Fruit fly (Drosophila melanogaster) whole organism, embryonic: Measurements from ENCODE around the gene Iris.

Experiments used
- Ada2b ChIP-seq: fragments of 200-800 bp; sonication (Bioruptor generic); IDR thresholded peaks from 2 replicates; pipeline ENCODE4 v1.3.6; 2022; ENCODE audit warnings: missing biosample characterization, missing genetic modification characterization
- Antp ChIP-seq: fragments of 200-800 bp; sonication (Bioruptor generic); optimal IDR thresholded peaks from 3 replicates; lab custom pipeline; 2016; ENCODE audit warnings: missing biosample characterization, missing genetic modification characterization
- Asciz ChIP-seq: fragments of 200-800 bp; sonication (Bioruptor generic); optimal IDR thresholded peaks from 2 replicates; lab custom pipeline; 2017; ENCODE audit warnings: missing biosample characterization, mild to moderate bottlenecking, missing genetic modification characterization, missing genetic modification reagents
- CG10462 ChIP-seq: fragments of 200-800 bp; sonication (Bioruptor generic); optimal IDR thresholded peaks from 2 replicates; lab custom pipeline; 2016; ENCODE audit warnings: missing biosample characterization, missing genetic modification characterization
- CG10543 ChIP-seq: fragments of 200-800 bp; sonication (Bioruptor generic); optimal IDR thresholded peaks from 3 replicates; lab custom pipeline; 2017; ENCODE audit warnings: missing biosample characterization, mild to moderate bottlenecking, missing genetic modification characterization, moderate library complexity
- CG10959 ChIP-seq: fragments of 200-800 bp; sonication (Bioruptor generic); IDR thresholded peaks from 2 replicates; pipeline ENCODE4 v1.3.6; 2022; ENCODE audit warnings: missing biosample characterization, missing genetic modification characterization
- CG11085 ChIP-seq: fragments of 200-800 bp; sonication (Bioruptor generic); IDR thresholded peaks from 2 replicates; pipeline ENCODE4 v1.3.6; 2022; ENCODE audit warnings: missing biosample characterization, missing genetic modification characterization
- CG12071 ChIP-seq: fragments of 200-800 bp; sonication (Bioruptor generic); optimal IDR thresholded peaks from 3 replicates; lab custom pipeline; 2018; ENCODE audit warnings: missing biosample characterization, mild to moderate bottlenecking, missing genetic modification characterization
- CG12219 ChIP-seq: fragments of 200-800 bp; sonication (Bioruptor generic); optimal IDR thresholded peaks from 3 replicates; lab custom pipeline; 2018; ENCODE audit warnings: missing biosample characterization, mild to moderate bottlenecking, missing genetic modification characterization
- CG17359 ChIP-seq: fragments of 200-800 bp; sonication (Bioruptor generic); optimal IDR thresholded peaks from 3 replicates; lab custom pipeline; 2018; ENCODE audit warnings: missing biosample characterization, mild to moderate bottlenecking, missing genetic modification characterization, moderate library complexity
- CG30403 ChIP-seq: fragments of 200-800 bp; sonication (Bioruptor generic); optimal IDR thresholded peaks from 3 replicates; lab custom pipeline; 2016; ENCODE audit warnings: missing biosample characterization, missing genetic modification characterization
- CG31441 ChIP-seq: fragments of 200-800 bp; sonication (Bioruptor generic); IDR thresholded peaks from 2 replicates; pipeline ENCODE4 v1.3.6; 2022; ENCODE audit warnings: missing biosample characterization, missing genetic modification characterization
- CG32532 ChIP-seq: fragments of 200-800 bp; sonication (Bioruptor generic); IDR thresholded peaks from 2 replicates; pipeline ENCODE4 v1.3.6; 2022; ENCODE audit warnings: missing biosample characterization, missing genetic modification characterization
- CG43689 ChIP-seq: fragments of 200-800 bp; sonication (Bioruptor generic); IDR thresholded peaks from 2 replicates; pipeline ENCODE4 v1.3.6; 2022; ENCODE audit warnings: missing biosample characterization, missing genetic modification characterization
- CG4404 ChIP-seq: fragments of 200-800 bp; sonication (Bioruptor generic); IDR thresholded peaks from 2 replicates; pipeline ENCODE4 v1.3.6; 2022; ENCODE audit warnings: missing biosample characterization, missing genetic modification characterization
- CG6689 ChIP-seq: fragments of 200-800 bp; sonication (Bioruptor generic); IDR thresholded peaks from 2 replicates; pipeline ENCODE4 v1.3.6; 2022; ENCODE audit warnings: missing biosample characterization, missing genetic modification characterization
- CG9817 ChIP-seq: fragments of 200-800 bp; sonication (Bioruptor generic); optimal IDR thresholded peaks from 2 replicates; lab custom pipeline; 2018; ENCODE audit warnings: missing biosample characterization, mild to moderate bottlenecking, missing genetic modification characterization, moderate library complexity
- CTCF ChIP-seq: fragments of 200-800 bp; sonication (Bioruptor generic); optimal IDR thresholded peaks from 2 replicates; lab custom pipeline; 2017; ENCODE audit warnings: missing biosample characterization, mild to moderate bottlenecking, missing genetic modification characterization, moderate library complexity
- Deaf1 ChIP-seq: fragments of 200-800 bp; optimal IDR thresholded peaks from 3 replicates; lab custom pipeline; 2019; ENCODE audit warnings: missing biosample characterization, mild to moderate bottlenecking, missing genetic modification characterization, moderate library complexity
- Drgx ChIP-seq: fragments of 200-800 bp; sonication (Bioruptor generic); IDR thresholded peaks from 2 replicates; pipeline ENCODE4 v1.3.6; 2022; ENCODE audit warnings: missing biosample characterization, missing genetic modification characterization
- E2f1 ChIP-seq: fragments of 200-800 bp; sonication (Bioruptor generic); IDR thresholded peaks from 2 replicates; pipeline ENCODE4 v1.3.6; 2022; ENCODE audit warnings: missing biosample characterization, missing genetic modification characterization
- HHEX ChIP-seq: fragments of 200-800 bp; sonication (Bioruptor generic); optimal IDR thresholded peaks from 3 replicates; lab custom pipeline; 2017; ENCODE audit warnings: missing biosample characterization, mild to moderate bottlenecking, missing genetic modification characterization, missing genetic modification reagents
- HLHmδ ChIP-seq: fragments of 200-800 bp; sonication (Bioruptor generic); optimal IDR thresholded peaks from 2 replicates; lab custom pipeline; 2018; ENCODE audit warnings: missing biosample characterization, mild to moderate bottlenecking, missing genetic modification characterization, moderate library complexity
- Hey ChIP-seq: fragments of 200-800 bp; sonication (Bioruptor generic); optimal IDR thresholded peaks from 3 replicates; lab custom pipeline; 2018; ENCODE audit warnings: missing biosample characterization, mild to moderate bottlenecking, missing genetic modification characterization
- HmgD ChIP-seq: fragments of 200-800 bp; sonication (Bioruptor generic); optimal IDR thresholded peaks from 3 replicates; lab custom pipeline; 2016; ENCODE audit warnings: missing biosample characterization, missing genetic modification characterization
- Med ChIP-seq: fragments of 200-800 bp; sonication (Bioruptor generic); peaks from one replicate; lab custom pipeline; 2016; ENCODE audit warnings: missing biosample characterization, missing genetic modification characterization, mild to moderate bottlenecking, inconsistent platforms, moderate library complexity
- NC2β ChIP-seq: fragments of 200-800 bp; sonication (Bioruptor generic); optimal IDR thresholded peaks from 2 replicates; lab custom pipeline; 2016; ENCODE audit warnings: missing biosample characterization, missing genetic modification characterization
- Oli ChIP-seq: fragments of 200-800 bp; sonication (Bioruptor generic); optimal IDR thresholded peaks from 2 replicates; lab custom pipeline; 2018; ENCODE audit warnings: missing biosample characterization, mild to moderate bottlenecking, missing genetic modification characterization, moderate library complexity
- Sox102F ChIP-seq: fragments of 200-800 bp; sonication (Bioruptor generic); optimal IDR thresholded peaks from 2 replicates; lab custom pipeline; 2018; ENCODE audit warnings: missing biosample characterization, mild to moderate bottlenecking, missing genetic modification characterization, moderate library complexity
- Sry-β ChIP-seq: fragments of 200-800 bp; sonication (Bioruptor generic); optimal IDR thresholded peaks from 2 replicates; lab custom pipeline; 2018; ENCODE audit warnings: missing biosample characterization, mild to moderate bottlenecking, missing genetic modification characterization, moderate library complexity
- Sry-δ ChIP-seq: fragments of 200-800 bp; sonication (Bioruptor generic); optimal IDR thresholded peaks from 2 replicates; lab custom pipeline; 2016; ENCODE audit warnings: missing biosample characterization, missing genetic modification characterization
- Ssrp ChIP-seq: fragments of 200-800 bp; sonication (Bioruptor generic); optimal IDR thresholded peaks from 2 replicates; lab custom pipeline; 2018; ENCODE audit warnings: missing biosample characterization, mild to moderate bottlenecking, missing genetic modification characterization, moderate library complexity
- Usf ChIP-seq: fragments of 200-800 bp; sonication (Bioruptor generic); optimal IDR thresholded peaks from 2 replicates; lab custom pipeline; 2017; ENCODE audit warnings: missing genotype, missing biosample characterization, missing genetic modification characterization
- YL-1 ChIP-seq: fragments of 200-800 bp; sonication (Bioruptor generic); optimal IDR thresholded peaks from 3 replicates; lab custom pipeline; 2017; ENCODE audit warnings: missing biosample characterization, mild to moderate bottlenecking, missing genetic modification characterization
- al ChIP-seq: fragments of 200-800 bp; sonication (Bioruptor generic); IDR thresholded peaks from 2 replicates; pipeline ENCODE4 v1.3.6; 2022; ENCODE audit warnings: missing biosample characterization, missing genetic modification characterization
- ara ChIP-seq: fragments of 200-800 bp; sonication (Bioruptor generic); IDR thresholded peaks from 2 replicates; pipeline ENCODE4 v1.3.6; 2022; ENCODE audit warnings: missing biosample characterization, missing genetic modification characterization
- ash1 ChIP-seq: fragments of 200-800 bp; sonication (Bioruptor generic); optimal IDR thresholded peaks from 2 replicates; lab custom pipeline; 2018; ENCODE audit warnings: missing biosample characterization, mild to moderate bottlenecking, missing genetic modification characterization
- btn ChIP-seq: fragments of 200-800 bp; sonication (Bioruptor generic); optimal IDR thresholded peaks from 2 replicates; lab custom pipeline; 2016; ENCODE audit warnings: missing biosample characterization, missing genetic modification characterization
- chm ChIP-seq: fragments of 200-800 bp; sonication (Bioruptor generic); IDR thresholded peaks from 2 replicates; pipeline ENCODE4 v1.3.6; 2022; ENCODE audit warnings: missing biosample characterization, missing genetic modification characterization
- croc ChIP-seq: fragments of 200-800 bp; sonication (Bioruptor generic); conservative IDR thresholded peaks from 3 replicates; pipeline ENCODE4 v1.3.6; 2022; ENCODE audit warnings: missing biosample characterization, missing genetic modification characterization
- dan ChIP-seq: fragments of 200-800 bp; sonication (Bioruptor generic); IDR thresholded peaks from 2 replicates; pipeline ENCODE4 v1.3.6; 2022; ENCODE audit warnings: missing biosample characterization, missing genetic modification characterization
- dmrt11E ChIP-seq: fragments of 200-800 bp; sonication (Bioruptor generic); optimal IDR thresholded peaks from 3 replicates; lab custom pipeline; 2018; ENCODE audit warnings: missing biosample characterization, mild to moderate bottlenecking, missing genetic modification characterization, moderate library complexity
- jumu ChIP-seq: fragments of 200-800 bp; sonication (Bioruptor generic); optimal IDR thresholded peaks from 3 replicates; lab custom pipeline; 2016; ENCODE audit warnings: missing biosample characterization, missing genetic modification characterization
- lab ChIP-seq: fragments of 200-800 bp; sonication (Bioruptor generic); optimal IDR thresholded peaks from 3 replicates; lab custom pipeline; 2017; ENCODE audit warnings: missing biosample characterization, missing genetic modification characterization, mild to moderate bottlenecking, moderate library complexity, missing genetic modification reagents
- lilli ChIP-seq: fragments of 200-800 bp; sonication (Bioruptor generic); optimal IDR thresholded peaks from 3 replicates; lab custom pipeline; 2016; ENCODE audit warnings: missing biosample characterization, missing genetic modification characterization
- lola ChIP-seq, 3 experiments: fragments of >200 bp in 2 of 3; fragments of 200-800 bp in 1 of 3; sonication (Bioruptor generic) in 1 of 3; optimal IDR thresholded peaks; 2 replicates each; lab custom pipeline; 2017 to 2019; ENCODE audit warnings: missing biosample characterization in 3 of 3, missing genetic modification characterization in 3 of 3, mild to moderate bottlenecking in 1 of 3, moderate library complexity in 1 of 3
- nerfin-2 ChIP-seq: fragments of 200-800 bp; sonication (Bioruptor generic); IDR thresholded peaks from 2 replicates; pipeline ENCODE4 v1.3.6; 2022; ENCODE audit warnings: missing biosample characterization, missing genetic modification characterization; ENCODE audit not compliant: partially characterized antibody
- tin ChIP-seq: fragments of 200-800 bp; sonication (Bioruptor generic); optimal IDR thresholded peaks from 3 replicates; lab custom pipeline; 2016; ENCODE audit warnings: missing biosample characterization, missing genetic modification characterization
- unc-4 ChIP-seq: fragments of 200-800 bp; sonication (Bioruptor generic); IDR thresholded peaks from 2 replicates; pipeline ENCODE4 v1.3.6; 2022; ENCODE audit warnings: missing biosample characterization, missing genetic modification characterization; ENCODE audit not compliant: partially characterized antibody
- zen ChIP-seq: fragments of 200-800 bp; sonication (Bioruptor generic); optimal IDR thresholded peaks from 3 replicates; lab custom pipeline; 2018; ENCODE audit warnings: missing biosample characterization, mild to moderate bottlenecking, missing genetic modification characterization, moderate library complexity

Iris gene

DNA sequence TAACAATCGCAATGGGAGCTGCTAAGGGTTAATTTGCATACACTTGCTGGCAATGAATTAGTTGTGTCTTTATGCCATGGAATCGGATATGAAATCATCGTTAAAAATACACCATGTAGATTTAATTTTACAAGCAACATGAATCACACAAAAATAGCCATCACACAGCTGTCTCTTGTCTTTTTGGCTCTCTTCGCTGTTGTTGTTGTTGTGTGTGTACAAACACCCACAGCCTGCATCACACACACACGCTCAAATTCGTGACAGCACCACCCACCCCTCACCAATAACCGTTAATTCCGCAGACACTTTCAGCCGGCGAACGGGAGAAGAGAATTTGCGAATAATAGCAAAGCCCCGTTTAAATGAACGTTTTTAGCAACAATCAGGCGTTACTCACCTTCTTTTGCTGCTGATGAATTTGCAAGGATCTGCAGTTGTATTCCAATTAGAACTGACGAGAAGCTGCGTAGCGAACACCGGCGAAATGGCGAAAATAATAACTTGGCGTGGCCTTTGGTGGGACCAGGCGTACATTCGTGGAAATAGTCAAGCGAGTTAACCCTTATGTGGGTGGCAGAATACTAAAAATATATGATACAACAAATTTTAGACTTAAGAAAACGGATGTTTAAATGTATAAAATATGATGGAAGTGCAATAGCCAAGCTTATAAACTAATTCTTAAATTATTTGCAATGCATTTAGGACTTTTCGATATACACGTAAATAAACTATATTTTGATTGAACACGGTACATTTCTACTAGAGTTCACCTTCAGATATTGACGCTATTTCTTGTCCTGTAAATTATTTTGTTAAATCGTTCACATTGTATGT, 24.0 kb upstream of the Iris start, which contains the start of gene capt (continued):
- TF ChIP-seq Antp (GFP tag; lab: Kevin White, UChicago) = no peak
- no peak for TF ChIP-seq Sox102F (GFP tag; lab: Kevin White, UChicago)
- TF ChIP-seq CG10543 (GFP tag; lab: Kevin White, UChicago) = peak; percentile 2
- no peak for TF ChIP-seq HLHmδ (GFP tag; lab: Kevin White, UChicago)
- peak; percentile 45 for TF ChIP-seq CG9817 (tag; lab: Kevin White, UChicago)
- TF ChIP-seq NC2β (GFP tag; lab: Kevin White, UChicago) = no peak
- no peak for TF ChIP-seq Asciz (GFP tag; lab: Kevin White, UChicago)
- no peak for TF ChIP-seq dan (GFP tag; lab: Robert Waterston, UW)
- no peak for TF ChIP-seq ash1 (GFP tag; lab: Kevin White, UChicago)
- no peak for TF ChIP-seq tin
- no peak for TF ChIP-seq CTCF (GFP tag; lab: Kevin White, UChicago)
- peak; percentile 29 for TF ChIP-seq jumu (GFP tag; lab: Kevin White, UChicago)
- peak; percentile 84 for TF ChIP-seq Med
- no peak for TF ChIP-seq CG11085 (GFP tag; lab: Robert Waterston, UW)
- no peak for TF ChIP-seq CG17359 (tag; lab: Kevin White, UChicago)
- peak; percentile 34 for TF ChIP-seq Oli
- TF ChIP-seq Sry-δ (GFP tag; lab: Kevin White, UChicago) = no peak
- no peak for TF ChIP-seq CG12219 (GFP tag; lab: Kevin White, UChicago)
- TF ChIP-seq Ssrp = peak; percentile 22
- TF ChIP-seq zen (tag; lab: Kevin White, UChicago) = peak; percentile 17
- no peak for TF ChIP-seq lab (GFP tag; lab: Kevin White, UChicago)
- TF ChIP-seq unc-4 = no peak
- TF ChIP-seq lilli (GFP tag; lab: Kevin White, UChicago) = peak; percentile 53
- peak; percentile 41; the same call in 1 of the 2 replicates for TF ChIP-seq CG32532 (GFP tag; lab: Robert Waterston, UW)
- peak in 1 of 3 experiments; percentile 48 for TF ChIP-seq lola (GFP tag; optimal IDR thresholded peaks at IDR 0.05; lab: Kevin White, UChicago)
- peak; percentile 43; the same call in 1 of the 2 replicates for TF ChIP-seq CG31441
- no peak for TF ChIP-seq CG4404 (GFP tag; lab: Robert Waterston, UW)
- TF ChIP-seq nerfin-2 (GFP tag; lab: Robert Waterston, UW) = no peak
- no peak for TF ChIP-seq ara (GFP tag; lab: Robert Waterston, UW)
- TF ChIP-seq Drgx (GFP tag; lab: Robert Waterston, UW) = no peak; the same call in 1 of the 2 replicates
- TF ChIP-seq CG12071 (GFP tag; lab: Kevin White, UChicago) = no peak
- no peak for TF ChIP-seq CG43689
- TF ChIP-seq Hey (tag; lab: Kevin White, UChicago) = no peak
- TF ChIP-seq Usf (GFP tag; lab: Kevin White, UChicago) = no peak
- no peak for TF ChIP-seq Sry-β
- TF ChIP-seq CG6689 (GFP tag; lab: Robert Waterston, UW) = peak; percentile 68
- TF ChIP-seq Ada2b (GFP tag; lab: Robert Waterston, UW) = peak; percentile 34; the same call in 1 of the 2 replicates
- TF ChIP-seq dmrt11E = peak; percentile 14
- TF ChIP-seq CG30403 (GFP tag; lab: Kevin White, UChicago) = peak; percentile 55
- no peak for TF ChIP-seq E2f1
- TF ChIP-seq chm = no peak
- no peak for TF ChIP-seq croc
- no peak for TF ChIP-seq HHEX (GFP tag; lab: Kevin White, UChicago)
- TF ChIP-seq al (GFP tag; lab: Robert Waterston, UW) = peak; percentile 31; the same call in 1 of the 2 replicates
- TF ChIP-seq HmgD (GFP tag; lab: Kevin White, UChicago) = no peak
- peak; percentile 89 for TF ChIP-seq CG10959 (GFP tag; lab: Robert Waterston, UW)
- no peak for TF ChIP-seq btn (GFP tag; lab: Kevin White, UChicago)
- no peak for TF ChIP-seq Deaf1 (tag; lab: Kevin White, UChicago)
- TF ChIP-seq YL-1 (GFP tag; lab: Kevin White, UChicago) = no peak
- no peak for TF ChIP-seq CG10462
